Fruit fly (Drosophila melanogaster): ENCODE data around the gene CG7557.

- TF ChIP-seq psq (optimal IDR thresholded peaks at IDR 0.05) (no peak), Myc (optimal IDR thresholded peaks at IDR 0.05) (no peak)
Observed at dm6 chr3L:11472388-11472787, 27.4 kb downstream of the CG7557 start.

All from Kc167 (cell line).